Worm (Caenorhabditis elegans): Measurements from ENCODE around the gene drd-1.

ce11 chrII:8431954-8432353 is 44.1 kb downstream of the drd-1 start, which contains the start of gene acp-2:
- TF ChIP-seq scrt-1 (GFP tag; IDR thresholded peaks at IDR 0.05) (no peak), ceh-36 (tag; optimal IDR thresholded peaks at IDR 0.05) (no peak), hmbx-1 (tag; optimal IDR thresholded peaks at IDR 0.05) (no peak), ama-1 (optimal IDR thresholded peaks at IDR 0.05) (no peak), B0310.2 (tag; optimal IDR thresholded peaks at IDR 0.05) (no peak), ceh-13 (GFP tag; optimal IDR thresholded peaks at IDR 0.05) (no peak), tbx-11 (GFP tag; IDR thresholded peaks at IDR 0.05) (no peak)

All from whole organism, early embryonic.